Worm (Caenorhabditis elegans) whole organism, L2 larva: ENCODE measurements around the gene ZK1037.6.

Experiments used
- ceh-16 ChIP-seq: fragments of 150-350 bp; optimal IDR thresholded peaks from 2 replicates; lab custom pipeline; 2014; ENCODE audit warnings: missing biosample characterization, missing genetic modification characterization
- ceh-82 ChIP-seq: fragments of 150-350 bp; optimal IDR thresholded peaks from 2 replicates; lab custom pipeline; 2014; ENCODE audit warnings: missing biosample characterization, missing genetic modification characterization
- lin-11 ChIP-seq: fragments of 150-350 bp; sonication (generic microtip); optimal IDR thresholded peaks from 2 replicates; lab custom pipeline; 2014; ENCODE audit warnings: missing biosample characterization, missing genetic modification characterization, inconsistent platforms, mixed read lengths
- lin-13 ChIP-seq: fragments of 150-350 bp; optimal IDR thresholded peaks from 2 replicates; lab custom pipeline; 2014; ENCODE audit warnings: missing biosample characterization, missing genetic modification reagents, missing genetic modification characterization
- lin-39 ChIP-seq: fragments of 150-350 bp; optimal IDR thresholded peaks from 2 replicates; lab custom pipeline; 2014; ENCODE audit warnings: missing biosample characterization, missing genetic modification reagents, missing genetic modification characterization
- lsy-2 ChIP-seq, 2 experiments: fragments of 150-350 bp in 1 of 2; sonication (generic microtip) in 1 of 2; optimal IDR thresholded peaks; 2 replicates each; lab custom pipeline; 2014 to 2017; ENCODE audit warnings: missing biosample characterization in 2 of 2, missing genetic modification characterization in 2 of 2
- nhr-10 ChIP-seq: sonication (generic microtip); optimal IDR thresholded peaks from 2 replicates; lab custom pipeline; 2017; ENCODE audit warnings: missing biosample characterization, missing genetic modification characterization
- nhr-12 ChIP-seq: fragments of 150-350 bp; optimal IDR thresholded peaks from 2 replicates; lab custom pipeline; 2014; ENCODE audit warnings: missing biosample characterization, missing genetic modification characterization
- nhr-237 ChIP-seq: fragments of 150-350 bp; optimal IDR thresholded peaks from 2 replicates; lab custom pipeline; 2014; ENCODE audit warnings: missing biosample characterization, missing genetic modification characterization
- skn-1 ChIP-seq: sonication (generic microtip); optimal IDR thresholded peaks from 2 replicates; lab custom pipeline; 2017; ENCODE audit warnings: missing biosample characterization, missing genetic modification characterization
- sma-3 ChIP-seq: sonication (generic microtip); optimal IDR thresholded peaks from 2 replicates; lab custom pipeline; 2016; ENCODE audit warnings: missing genetic modification reagents, missing genetic modification characterization, missing compliant biosample characterization
- unc-39 ChIP-seq: fragments of 150-350 bp; optimal IDR thresholded peaks from 2 replicates; lab custom pipeline; 2014; ENCODE audit warnings: missing biosample characterization, missing genetic modification characterization
- unc-62 ChIP-seq: fragments of 150-350 bp; optimal IDR thresholded peaks from 2 replicates; lab custom pipeline; 2014; ENCODE audit warnings: missing biosample characterization, missing genetic modification reagents, missing genetic modification characterization
- ztf-11 ChIP-seq: sonication (generic microtip); optimal IDR thresholded peaks from 2 replicates; lab custom pipeline; 2017; ENCODE audit warnings: missing biosample characterization, missing genetic modification characterization

DNA sequence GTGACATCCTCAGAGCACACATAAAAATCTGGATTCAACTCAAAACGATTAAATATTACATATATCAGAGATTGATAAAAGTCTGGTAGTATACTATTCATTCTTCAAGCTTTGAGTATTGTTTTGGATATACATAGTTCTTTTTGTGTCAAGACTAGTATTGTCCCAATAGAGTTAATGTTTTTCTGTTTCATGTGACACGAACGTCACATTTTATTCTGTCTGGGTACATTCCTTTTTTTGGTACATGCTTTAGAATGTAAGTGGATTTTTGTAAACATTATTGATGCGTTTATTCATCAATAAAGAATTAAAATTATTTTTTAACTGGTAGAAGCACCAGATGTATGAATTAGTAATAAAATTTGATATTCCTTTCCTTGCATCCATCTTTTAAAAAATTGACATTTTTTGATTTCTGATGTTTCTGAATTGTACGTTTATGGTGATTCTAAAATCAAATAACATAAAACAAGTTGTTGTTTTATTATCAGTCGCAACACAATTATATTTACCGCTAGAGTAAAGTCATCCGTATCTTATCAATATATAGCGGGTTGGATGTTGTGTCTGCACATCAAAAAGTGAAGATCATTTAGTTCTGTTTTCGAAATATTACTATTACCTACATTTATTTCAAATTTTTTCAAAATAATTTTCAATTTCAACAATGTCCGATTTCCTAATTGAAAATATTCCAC lies 11.6 kb downstream of the ZK1037.6 start, which contains the start of the genes srt-22 and nhr-246:
- TF ChIP-seq lin-39 (no peak), lsy-2 (tag; optimal IDR thresholded peaks at IDR 0.05; lab: Kevin White, UChicago) (no peak), nhr-237 (tag; lab: Kevin White, UChicago) (no peak), ztf-11 (no peak), skn-1 (no peak), sma-3 (GFP tag; lab: Kevin White, UChicago) (no peak), nhr-12 (tag; lab: Kevin White, UChicago) (no peak), lin-13 (GFP tag; lab: Kevin White, UChicago) (no peak), lin-11 (tag; lab: Kevin White, UChicago) (no peak), unc-39 (no peak), unc-62 (GFP tag; lab: Kevin White, UChicago) (no peak), ceh-16 (tag; lab: Kevin White, UChicago) (no peak), nhr-10 (tag; lab: Kevin White, UChicago) (no peak), ceh-82 (no peak)
